Worm (Caenorhabditis elegans) whole organism, early embryonic: Measurements from ENCODE around the gene F41E6.12.

ENCODE experiments used
- ama-1 ChIP-seq: fragments of 150-350 bp; optimal IDR thresholded peaks from 2 replicates; lab custom pipeline; 2014
- flt-1 ChIP-seq: fragments of 200-800 bp; sonication (Bioruptor generic); IDR thresholded peaks from 2 replicates; pipeline ENCODE4 v1.3.6; 2022; ENCODE audit warnings: missing genetic modification characterization, missing compliant biosample characterization

DNA sequence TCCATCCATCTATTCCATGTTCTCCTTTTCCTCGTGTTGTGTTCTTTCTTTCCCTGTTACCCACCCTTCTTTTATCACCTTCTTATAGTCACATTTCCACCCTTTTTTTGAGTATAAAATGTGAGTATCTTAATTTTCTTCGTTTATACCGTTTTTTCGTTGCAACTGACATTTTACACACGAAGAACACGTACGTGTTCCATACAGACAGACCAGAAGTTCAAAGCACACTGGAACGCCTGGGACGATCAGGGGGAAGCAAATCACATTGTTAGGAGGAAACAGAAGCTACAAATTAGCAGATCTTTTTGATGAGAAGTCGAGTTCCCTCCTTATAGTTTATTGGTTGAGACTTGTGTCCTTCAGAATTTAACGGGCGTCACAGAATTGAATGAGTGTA, 13.2 kb downstream of the F41E6.12 start:
- TF ChIP-seq flt-1 (GFP tag; lab: Robert Waterston, UW) (no peak), ama-1 (lab: Kevin White, UChicago) (no peak)
